Worm (Caenorhabditis elegans): ENCODE data around the gene K03B8.8.
"Not testable (repeated sequence)": the region's sequence is repeated elsewhere in the genome, so short reads cannot be mapped to it uniquely, and the experiment has no call there.

ce11 chrV:11396134-11396533, 14.7 kb downstream of the K03B8.8 start, which contains the start of gene nas-18:
- TF ChIP-seq dao-5, W03F9.2 (tag; optimal IDR thresholded peaks at IDR 0.05): not testable (repeated sequence)
